Worm (Caenorhabditis elegans): ENCODE results near the gene tbh-1.

Gene tbh-1

ce11 chrX:15535190-15535636 is 30.5 kb upstream of the tbh-1 start (continued):
- no peak for TF ChIP-seq ceh-28 (tag; optimal IDR thresholded peaks at IDR 0.05)
- TF ChIP-seq ZK546.5 (tag; optimal IDR thresholded peaks at IDR 0.05) = no peak
- no peak for TF ChIP-seq snpc-1.2 (GFP tag; IDR thresholded peaks at IDR 0.05)
- peak; percentile 90; the same call in 1 of the 2 replicates for TF ChIP-seq ctbp-1 (GFP tag; IDR thresholded peaks at IDR 0.05)
- TF ChIP-seq sdz-12 (GFP tag; optimal IDR thresholded peaks at IDR 0.05) = no peak
- 0 out of 2 replicates have a peak, but pooled peaks have one; percentile 41 for TF ChIP-seq T26A8.4 (GFP tag; IDR thresholded peaks at IDR 0.05)
- no peak for TF ChIP-seq daf-19 (GFP tag; conservative IDR thresholded peaks at IDR 0.05)
- TF ChIP-seq dve-1 (tag; optimal IDR thresholded peaks at IDR 0.05; ENCODE audit: insufficient read depth) = no peak
- no peak for TF ChIP-seq madf-5 (GFP tag; IDR thresholded peaks at IDR 0.05)
- TF ChIP-seq egl-43 (GFP tag; IDR thresholded peaks at IDR 0.05) = peak; percentile 44; the same call in 1 of the 2 replicates
- TF ChIP-seq nhr-25 (tag; optimal IDR thresholded peaks at IDR 0.05; ENCODE audit: borderline replicate concordance, insufficient read depth) = no peak
- no peak for TF ChIP-seq lin-39 (tag; optimal IDR thresholded peaks at IDR 0.05)
- no peak for TF ChIP-seq nhr-237 (tag; optimal IDR thresholded peaks at IDR 0.05)
- TF ChIP-seq F37D6.2 (tag; optimal IDR thresholded peaks at IDR 0.05) = peak; percentile 76
- no peak for TF ChIP-seq mdl-1 (tag; optimal IDR thresholded peaks at IDR 0.05)
- TF ChIP-seq mdt-29 (GFP tag; IDR thresholded peaks at IDR 0.05) = no peak
- no peak for TF ChIP-seq ztf-7 (tag; optimal IDR thresholded peaks at IDR 0.05)
- no peak for TF ChIP-seq dmd-8 (GFP tag; IDR thresholded peaks at IDR 0.05)
- no peak for TF ChIP-seq lim-7 (GFP tag; IDR thresholded peaks at IDR 0.05)
- TF ChIP-seq saeg-2 (GFP tag; IDR thresholded peaks at IDR 0.05) = no peak
- no peak for TF ChIP-seq pqm-1 (tag; optimal IDR thresholded peaks at IDR 0.05)
- peak; percentile 19 for TF ChIP-seq nhr-48 (tag; optimal IDR thresholded peaks at IDR 0.05)
- TF ChIP-seq gei-8 (GFP tag; optimal IDR thresholded peaks at IDR 0.05) = no peak
- no peak for TF ChIP-seq zip-2 (tag; optimal IDR thresholded peaks at IDR 0.05)
- TF ChIP-seq snpc-4 (tag; optimal IDR thresholded peaks at IDR 0.05) = no peak
- TF ChIP-seq unc-39 (tag; optimal IDR thresholded peaks at IDR 0.05) = peak; percentile 25
- peak; percentile 52 for TF ChIP-seq dmd-6 (GFP tag; IDR thresholded peaks at IDR 0.05)
- TF ChIP-seq rbr-2 (tag; optimal IDR thresholded peaks at IDR 0.05) = peak; percentile 73
- no peak for TF ChIP-seq zfp-3 (GFP tag; conservative IDR thresholded peaks at IDR 0.05)
- TF ChIP-seq lin-13 (GFP tag; optimal IDR thresholded peaks at IDR 0.05) = no peak
- TF ChIP-seq lir-3 (tag; optimal IDR thresholded peaks at IDR 0.05) = no peak
- TF ChIP-seq Y105C5A.15 (GFP tag; IDR thresholded peaks at IDR 0.05) = no peak
- no peak for TF ChIP-seq zag-1 (tag; optimal IDR thresholded peaks at IDR 0.05)
- no peak for TF ChIP-seq attf-4 (tag; optimal IDR thresholded peaks at IDR 0.05)
- no peak for TF ChIP-seq T20F7.1 (GFP tag; optimal IDR thresholded peaks at IDR 0.05)
- TF ChIP-seq php-3 (GFP tag; IDR thresholded peaks at IDR 0.05) = no peak
- TF ChIP-seq nhr-28 (tag; optimal IDR thresholded peaks at IDR 0.05) = no peak
- TF ChIP-seq egl-27 (tag; optimal IDR thresholded peaks at IDR 0.05) = no peak
- TF ChIP-seq dmd-9 (GFP tag; IDR thresholded peaks at IDR 0.05) = no peak
- TF ChIP-seq pha-4 (GFP tag; IDR thresholded peaks at IDR 0.05) = peak; percentile 61; the same call in 1 of the 2 replicates
- no peak for TF ChIP-seq pha-4 (tag; optimal IDR thresholded peaks at IDR 0.05)
- peak; percentile 57; the same call in 1 of the 2 replicates for TF ChIP-seq ceh-20 (GFP tag; IDR thresholded peaks at IDR 0.05)
- no peak for TF ChIP-seq mes-2 (tag; optimal IDR thresholded peaks at IDR 0.05; ENCODE audit: poor library complexity, severe bottlenecking)
- TF ChIP-seq zfp-2 (tag; optimal IDR thresholded peaks at IDR 0.05) = peak; percentile 47
- TF ChIP-seq mxl-3 (GFP tag; optimal IDR thresholded peaks at IDR 0.05) = no peak
- no peak for TF ChIP-seq F49E8.2 (tag; optimal IDR thresholded peaks at IDR 0.05; ENCODE audit: borderline replicate concordance)
- TF ChIP-seq ceh-32 (tag; optimal IDR thresholded peaks at IDR 0.05; ENCODE audit: poor library complexity) = no peak
- TF ChIP-seq nhr-41 (GFP tag; IDR thresholded peaks at IDR 0.05) = no peak
- no peak for TF ChIP-seq nhr-76 (tag; optimal IDR thresholded peaks at IDR 0.05)
- no peak for TF ChIP-seq arid-1 (GFP tag; conservative IDR thresholded peaks at IDR 0.05)
- no peak for TF ChIP-seq nhr-77 (tag; optimal IDR thresholded peaks at IDR 0.05)
- TF ChIP-seq skn-1 (tag; optimal IDR thresholded peaks at IDR 0.05) = peak; percentile 33

Measured in whole organism, L4 larva.